Fruit fly (Drosophila melanogaster) whole organism, embryonic: Measurements from ENCODE around the gene CG32713.
A peak's percentile ranks its signal among the peaks of the same experiment; 100 is the strongest.

Experiments
- CG10209 ChIP-seq: fragments of 200-800 bp; sonication (Bioruptor generic); optimal IDR thresholded peaks from 3 replicates; lab custom pipeline; 2017; ENCODE audit warnings: missing biosample characterization, mild to moderate bottlenecking, missing genetic modification characterization, missing genetic modification reagents
- CG10565 ChIP-seq: fragments of 200-800 bp; sonication (Bioruptor generic); optimal IDR thresholded peaks from 3 replicates; lab custom pipeline; 2016; ENCODE audit warnings: missing biosample characterization, mild to moderate bottlenecking, missing genetic modification characterization
- CG10654 ChIP-seq: fragments of 200-800 bp; sonication (Bioruptor generic); optimal IDR thresholded peaks from 2 replicates; lab custom pipeline; 2016; ENCODE audit warnings: missing biosample characterization, missing genetic modification characterization
- CG11247 ChIP-seq: fragments of 200-800 bp; sonication (Bioruptor generic); IDR thresholded peaks from 2 replicates; pipeline ENCODE4 v1.3.6; 2022; ENCODE audit warnings: missing biosample characterization, missing genetic modification characterization
- CG11504 ChIP-seq: fragments of 200-800 bp; sonication (Bioruptor generic); optimal IDR thresholded peaks from 3 replicates; lab custom pipeline; 2019; ENCODE audit warnings: missing biosample characterization, mild to moderate bottlenecking, missing genetic modification characterization, moderate library complexity
- CG11695 ChIP-seq: fragments of 200-800 bp; sonication (Bioruptor generic); IDR thresholded peaks from 3 replicates; pipeline ENCODE4 v1.3.6; 2022; ENCODE audit warnings: missing biosample characterization, missing genetic modification characterization
- CG12155 ChIP-seq: fragments of 200-800 bp; sonication (Bioruptor generic); optimal IDR thresholded peaks from 3 replicates; lab custom pipeline; 2016; ENCODE audit warnings: missing biosample characterization, missing genetic modification characterization
- CG12744 ChIP-seq: fragments of 200-800 bp; sonication (Bioruptor generic); optimal IDR thresholded peaks from 2 replicates; lab custom pipeline; 2016; ENCODE audit warnings: missing biosample characterization, missing genetic modification characterization
- CG12769 ChIP-seq: fragments of 200-800 bp; sonication (Bioruptor generic); optimal IDR thresholded peaks from 2 replicates; lab custom pipeline; 2019; ENCODE audit warnings: missing biosample characterization, mild to moderate bottlenecking, missing genetic modification characterization, moderate library complexity
- CG12942 ChIP-seq: fragments of 200-800 bp; sonication (Bioruptor generic); optimal IDR thresholded peaks from 3 replicates; lab custom pipeline; 2016; ENCODE audit warnings: missing biosample characterization, missing genetic modification characterization
- CG14050 ChIP-seq: fragments of 200-800 bp; sonication (Bioruptor generic); IDR thresholded peaks from 3 replicates; pipeline ENCODE4 v1.3.6; 2022; ENCODE audit warnings: missing biosample characterization, missing genetic modification characterization
- CG14860 ChIP-seq: fragments of 200-800 bp; sonication (Bioruptor generic); IDR thresholded peaks from 3 replicates; pipeline ENCODE4 v1.3.6; 2022; ENCODE audit warnings: missing biosample characterization, missing genetic modification characterization; ENCODE audit not compliant: partially characterized antibody
- CG17186 ChIP-seq: fragments of 200-800 bp; sonication (Bioruptor generic); optimal IDR thresholded peaks from 3 replicates; lab custom pipeline; 2017; ENCODE audit warnings: missing biosample characterization, missing genetic modification reagents, missing genetic modification characterization
- CG31441 ChIP-seq: fragments of 200-800 bp; sonication (Bioruptor generic); IDR thresholded peaks from 2 replicates; pipeline ENCODE4 v1.3.6; 2022; ENCODE audit warnings: missing biosample characterization, missing genetic modification characterization
- CG4424 ChIP-seq: fragments of 200-800 bp; sonication (Bioruptor generic); optimal IDR thresholded peaks from 3 replicates; lab custom pipeline; 2016; ENCODE audit warnings: missing biosample characterization, missing genetic modification characterization
- CG6272 ChIP-seq: fragments of 200-800 bp; sonication (Bioruptor generic); IDR thresholded peaks from 2 replicates; pipeline ENCODE4 v1.3.6; 2022; ENCODE audit warnings: missing biosample characterization, missing genetic modification characterization
- CG8281 ChIP-seq: fragments of 200-800 bp; sonication (Bioruptor generic); optimal IDR thresholded peaks from 2 replicates; lab custom pipeline; 2018; ENCODE audit warnings: missing biosample characterization, mild to moderate bottlenecking, missing genetic modification characterization, moderate library complexity
- CTCF ChIP-seq: fragments of 200-800 bp; sonication (Bioruptor generic); optimal IDR thresholded peaks from 2 replicates; lab custom pipeline; 2017; ENCODE audit warnings: missing biosample characterization, mild to moderate bottlenecking, missing genetic modification characterization, moderate library complexity
- Deaf1 ChIP-seq: fragments of 200-800 bp; optimal IDR thresholded peaks from 3 replicates; lab custom pipeline; 2019; ENCODE audit warnings: missing biosample characterization, mild to moderate bottlenecking, missing genetic modification characterization, moderate library complexity
- Dfd ChIP-seq, 2 experiments: fragments of >200 bp; optimal IDR thresholded peaks; 2 replicates each; lab custom pipeline; 2017; ENCODE audit warnings: missing biosample characterization in 2 of 2, missing genetic modification characterization in 2 of 2
- Dref ChIP-seq: fragments of 200-800 bp; sonication (Bioruptor generic); IDR thresholded peaks from 2 replicates; pipeline ENCODE4 v1.3.6; 2022; ENCODE audit warnings: missing biosample characterization, missing genetic modification characterization
- HmgZ ChIP-seq: fragments of 200-800 bp; sonication (Bioruptor generic); optimal IDR thresholded peaks from 2 replicates; lab custom pipeline; 2018; ENCODE audit warnings: missing biosample characterization, mild to moderate bottlenecking, missing genetic modification characterization
- Hr78 ChIP-seq, 2 experiments: fragments of 200-800 bp in 1 of 2; fragments of >200 bp in 1 of 2; sonication (Bioruptor generic) in 1 of 2; optimal IDR thresholded peaks; 2 replicates each; lab custom pipeline; 2017 to 2019; ENCODE audit warnings: missing biosample characterization in 2 of 2, missing genetic modification characterization in 2 of 2, mild to moderate bottlenecking in 1 of 2, moderate library complexity in 1 of 2
- Hsf ChIP-seq: fragments of 200-800 bp; sonication (Bioruptor generic); optimal IDR thresholded peaks from 3 replicates; lab custom pipeline; 2016; ENCODE audit warnings: missing biosample characterization, missing genetic modification characterization
- Poxn ChIP-seq: fragments of 200-800 bp; sonication (Bioruptor generic); IDR thresholded peaks from 2 replicates; pipeline ENCODE4 v1.3.6; 2022; ENCODE audit warnings: missing biosample characterization, missing genetic modification characterization
- Ptx1 ChIP-seq: fragments of 200-800 bp; sonication (Bioruptor generic); IDR thresholded peaks from 2 replicates; pipeline ENCODE4 v1.3.6; 2022; ENCODE audit warnings: missing biosample characterization, missing genetic modification characterization
- Ravus ChIP-seq: fragments of 200-800 bp; sonication (Bioruptor generic); IDR thresholded peaks from 2 replicates; pipeline ENCODE4 v1.3.6; 2022; ENCODE audit warnings: missing biosample characterization, missing genetic modification characterization
- Sry-β ChIP-seq: fragments of 200-800 bp; sonication (Bioruptor generic); optimal IDR thresholded peaks from 2 replicates; lab custom pipeline; 2018; ENCODE audit warnings: missing biosample characterization, mild to moderate bottlenecking, missing genetic modification characterization, moderate library complexity
- chm ChIP-seq: fragments of 200-800 bp; sonication (Bioruptor generic); IDR thresholded peaks from 2 replicates; pipeline ENCODE4 v1.3.6; 2022; ENCODE audit warnings: missing biosample characterization, missing genetic modification characterization
- da ChIP-seq: fragments of 200-800 bp; sonication (Bioruptor generic); optimal IDR thresholded peaks from 2 replicates; lab custom pipeline; 2016; ENCODE audit warnings: missing biosample characterization, missing genetic modification characterization
- dati ChIP-seq: fragments of 200-800 bp; sonication (Bioruptor generic); IDR thresholded peaks from 2 replicates; pipeline ENCODE4 v1.3.6; 2022; ENCODE audit warnings: missing biosample characterization, missing genetic modification characterization
- dmrt11E ChIP-seq: fragments of 200-800 bp; sonication (Bioruptor generic); optimal IDR thresholded peaks from 3 replicates; lab custom pipeline; 2018; ENCODE audit warnings: missing biosample characterization, mild to moderate bottlenecking, missing genetic modification characterization, moderate library complexity
- ems ChIP-seq: fragments of 200-800 bp; sonication (Bioruptor generic); optimal IDR thresholded peaks from 3 replicates; lab custom pipeline; 2016; ENCODE audit warnings: missing biosample characterization, missing genetic modification characterization
- gcm ChIP-seq: fragments of 200-800 bp; sonication (Bioruptor generic); optimal IDR thresholded peaks from 2 replicates; lab custom pipeline; 2019; ENCODE audit warnings: missing biosample characterization, mild to moderate bottlenecking, missing genetic modification characterization, moderate library complexity
- grn ChIP-seq: fragments of 200-800 bp; sonication (Bioruptor generic); optimal IDR thresholded peaks from 3 replicates; lab custom pipeline; 2017; ENCODE audit warnings: missing biosample characterization, missing genetic modification characterization
- her ChIP-seq: fragments of 200-800 bp; sonication (Bioruptor generic); optimal IDR thresholded peaks from 2 replicates; lab custom pipeline; 2016; ENCODE audit warnings: missing biosample characterization, missing genetic modification characterization
- hth ChIP-seq: fragments of >200 bp; optimal IDR thresholded peaks from 2 replicates; lab custom pipeline; 2017; ENCODE audit warnings: inconsistent platforms
- insv ChIP-seq, 2 experiments: fragments of 200-800 bp; sonication (Bioruptor generic); optimal IDR thresholded peaks; 3 replicates each; lab custom pipeline; 2016 to 2018; ENCODE audit warnings: missing biosample characterization in 2 of 2, missing genetic modification characterization in 2 of 2
- nerfin-2 ChIP-seq: fragments of 200-800 bp; sonication (Bioruptor generic); IDR thresholded peaks from 2 replicates; pipeline ENCODE4 v1.3.6; 2022; ENCODE audit warnings: missing biosample characterization, missing genetic modification characterization; ENCODE audit not compliant: partially characterized antibody
- pb ChIP-seq: fragments of 200-800 bp; sonication (Bioruptor generic); optimal IDR thresholded peaks from 3 replicates; lab custom pipeline; 2016; ENCODE audit warnings: missing biosample characterization, missing genetic modification characterization
- pnt ChIP-seq: fragments of 200-800 bp; sonication (Bioruptor generic); optimal IDR thresholded peaks from 3 replicates; lab custom pipeline; 2016; ENCODE audit warnings: missing biosample characterization, missing genetic modification characterization
- sc ChIP-seq, 3 experiments: fragments of >200 bp in 2 of 3; fragments of 200-800 bp in 1 of 3; sonication (Bioruptor generic) in 1 of 3; optimal IDR thresholded peaks; 2 replicates in 2 of 3; 3 replicates in 1 of 3; lab custom pipeline; 2017; ENCODE audit warnings: mild to moderate bottlenecking in 1 of 3, missing biosample characterization in 1 of 3, missing genetic modification characterization in 1 of 3, missing genetic modification reagents in 1 of 3
- sens ChIP-seq: fragments of 200-800 bp; sonication (Bioruptor generic); peaks from one replicate; lab custom pipeline; 2016; ENCODE audit warnings: missing biosample characterization, missing genetic modification characterization
- seq ChIP-seq: fragments of 200-800 bp; sonication (Bioruptor generic); IDR thresholded peaks from 2 replicates; pipeline ENCODE4 v1.3.6; 2022; ENCODE audit warnings: missing biosample characterization, missing genetic modification characterization
- sim ChIP-seq: fragments of 200-800 bp; sonication (Bioruptor generic); IDR thresholded peaks from 2 replicates; pipeline ENCODE4 v1.3.6; 2022; ENCODE audit warnings: missing biosample characterization, missing genetic modification characterization
- sna ChIP-seq: fragments of 200-800 bp; sonication (Bioruptor generic); IDR thresholded peaks from 2 replicates; pipeline ENCODE4 v1.3.6; 2022; ENCODE audit warnings: missing biosample characterization, missing genetic modification characterization; ENCODE audit not compliant: partially characterized antibody
- stc ChIP-seq: fragments of 200-800 bp; sonication (Bioruptor generic); IDR thresholded peaks from 2 replicates; pipeline ENCODE4 v1.3.6; 2022; ENCODE audit warnings: missing biosample characterization, missing genetic modification characterization
- tio ChIP-seq: fragments of 200-800 bp; sonication (Bioruptor generic); optimal IDR thresholded peaks from 2 replicates; lab custom pipeline; 2017; ENCODE audit warnings: missing biosample characterization, missing genetic modification characterization, inconsistent platforms
- unc-4 ChIP-seq: fragments of 200-800 bp; sonication (Bioruptor generic); IDR thresholded peaks from 2 replicates; pipeline ENCODE4 v1.3.6; 2022; ENCODE audit warnings: missing biosample characterization, missing genetic modification characterization; ENCODE audit not compliant: partially characterized antibody
- vvl ChIP-seq: fragments of 200-800 bp; sonication (Bioruptor generic); IDR thresholded peaks from 2 replicates; pipeline ENCODE4 v1.3.6; 2022; ENCODE audit warnings: missing biosample characterization, missing genetic modification characterization

Gene CG32713

dm6 chrX:8464378-8465036 is 7.1 kb upstream of the CG32713 start, which contains the start of gene Sptr (continued):
- no peak for TF ChIP-seq CG17186 (GFP tag; lab: Kevin White, UChicago)
- peak; percentile 91 for TF ChIP-seq CG11504 (tag; lab: Kevin White, UChicago)
- peak; percentile 54 for TF ChIP-seq CG8281 (tag; lab: Kevin White, UChicago)
- TF ChIP-seq CTCF, result peak; percentile 33
- TF ChIP-seq dati (GFP tag; lab: Robert Waterston, UW), result 0 out of 2 replicates have a peak, but pooled peaks have one; percentile 6
- peak; percentile 78 for TF ChIP-seq CG10654 (GFP tag; lab: Kevin White, UChicago)
- peak; percentile 67 for TF ChIP-seq Deaf1
- peak; percentile 36 for TF ChIP-seq grn (GFP tag; lab: Kevin White, UChicago)
- peak; percentile 74 for TF ChIP-seq CG4424
- peak; percentile 74; the same call in 1 of the 2 replicates for TF ChIP-seq chm (GFP tag; lab: Robert Waterston, UW)
- TF ChIP-seq CG12744 (GFP tag; lab: Kevin White, UChicago), result peak; percentile 68
- TF ChIP-seq CG14050 (GFP tag; lab: Robert Waterston, UW), result peak; percentile 82
- TF ChIP-seq Poxn (GFP tag; lab: Robert Waterston, UW), result peak; percentile 66; the same call in 1 of the 2 replicates
- TF ChIP-seq CG10565 (GFP tag; lab: Kevin White, UChicago), result no peak
- TF ChIP-seq seq (GFP tag; lab: Robert Waterston, UW), result peak; percentile 93
- TF ChIP-seq Hsf, result peak; percentile 85
- no peak for TF ChIP-seq Sry-β (GFP tag; lab: Kevin White, UChicago)
- TF ChIP-seq tio, result peak; percentile 62
- peak; percentile 86 for TF ChIP-seq CG31441 (GFP tag; lab: Robert Waterston, UW)
- peak; percentile 95 for TF ChIP-seq vvl (GFP tag; lab: Robert Waterston, UW)
- no peak for TF ChIP-seq nerfin-2
- TF ChIP-seq hth (lab: Kevin White, UChicago), result no peak
- TF ChIP-seq Ravus, result peak; percentile 61
- TF ChIP-seq pnt (GFP tag; lab: Kevin White, UChicago), result peak; percentile 59
- peak; percentile 90 for TF ChIP-seq sens (GFP tag; lab: Kevin White, UChicago)
- TF ChIP-seq HmgZ (tag; lab: Kevin White, UChicago), result peak; percentile 91
- TF ChIP-seq sna (GFP tag; lab: Robert Waterston, UW), result no peak
- TF ChIP-seq insv (GFP tag; optimal IDR thresholded peaks at IDR 0.05; lab: Kevin White, UChicago), result peak in 1 of 2 experiments; percentile 52
- peak; percentile 82 for TF ChIP-seq CG12155 (GFP tag; lab: Kevin White, UChicago)
- peak; percentile 64 for TF ChIP-seq her (GFP tag; lab: Kevin White, UChicago)
- peak; percentile 29; the same call in 1 of the 2 replicates for TF ChIP-seq sim (GFP tag; lab: Robert Waterston, UW)
- TF ChIP-seq sc (optimal IDR thresholded peaks at IDR 0.05; lab: Kevin White, UChicago), result no peak
- peak; percentile 28 for TF ChIP-seq sc (GFP tag; optimal IDR thresholded peaks at IDR 0.05; lab: Kevin White, UChicago)
- peak; percentile 90 for TF ChIP-seq Ptx1 (GFP tag; lab: Robert Waterston, UW)
- TF ChIP-seq Dfd (GFP tag; optimal IDR thresholded peaks at IDR 0.05; lab: Kevin White, UChicago), result no peak
- TF ChIP-seq CG10209 (GFP tag; lab: Kevin White, UChicago), result peak; percentile 87
- peak; percentile 86 for TF ChIP-seq CG11247 (GFP tag; lab: Robert Waterston, UW)
- TF ChIP-seq CG11695 (GFP tag; lab: Robert Waterston, UW), result peak; percentile 93
- peak; percentile 25 for TF ChIP-seq pb (GFP tag; lab: Kevin White, UChicago)
- no peak for TF ChIP-seq Dref (GFP tag; lab: Robert Waterston, UW)
- peak; percentile 89 for TF ChIP-seq CG12769 (tag; lab: Kevin White, UChicago)
- no peak for TF ChIP-seq unc-4
- TF ChIP-seq CG12942, result peak; percentile 74
- no peak for TF ChIP-seq da (GFP tag; lab: Kevin White, UChicago)
- no peak for TF ChIP-seq CG14860 (GFP tag; lab: Robert Waterston, UW)
- TF ChIP-seq stc, result peak; percentile 93
- TF ChIP-seq Hr78 (GFP tag; optimal IDR thresholded peaks at IDR 0.05; lab: Kevin White, UChicago), result peak in 1 of 2 experiments; percentile 63
- TF ChIP-seq ems (GFP tag; lab: Kevin White, UChicago), result peak; percentile 80
- peak; percentile 89 for TF ChIP-seq CG6272 (GFP tag; lab: Robert Waterston, UW)
- no peak for TF ChIP-seq dmrt11E (tag; lab: Kevin White, UChicago)
- TF ChIP-seq gcm (GFP tag; lab: Kevin White, UChicago), result peak; percentile 78
